Worm (Caenorhabditis elegans) whole organism, young adult: Measurements from ENCODE around the gene twk-24.

ENCODE experiments used
- D2030.7 ChIP-seq: fragments of 200-800 bp; sonication (Bioruptor generic); IDR thresholded peaks from 2 replicates; pipeline ENCODE4 v1.3.6; 2022; ENCODE audit warnings: missing genetic modification reagents, missing genetic modification characterization, missing compliant biosample characterization
- Y67H2A.10 ChIP-seq: fragments of 200-800 bp; sonication (Bioruptor generic); conservative IDR thresholded peaks from 2 replicates; pipeline ENCODE4 v1.3.6; 2022; ENCODE audit warnings: missing genetic modification reagents, missing genetic modification characterization, missing compliant biosample characterization
- atf-7 ChIP-seq: sonication (generic microtip); optimal IDR thresholded peaks from 2 replicates; lab custom pipeline; 2017; ENCODE audit warnings: mild to moderate bottlenecking, missing genetic modification characterization, missing compliant biosample characterization
- mel-28 ChIP-seq: sonication (generic microtip); optimal IDR thresholded peaks from 2 replicates; lab custom pipeline; 2016; ENCODE audit warnings: borderline replicate concordance, mild to moderate bottlenecking, missing genetic modification characterization, missing compliant biosample characterization
- nfya-1 ChIP-seq: sonication (generic microtip); optimal IDR thresholded peaks from 2 replicates; lab custom pipeline; 2017; ENCODE audit warnings: antibody characterized with exemption, missing compliant biosample characterization, missing genetic modification characterization, borderline replicate concordance; ENCODE audit not compliant: insufficient read depth
- nfya-2 ChIP-seq: fragments of 200-800 bp; sonication (Bioruptor generic); IDR thresholded peaks from 2 replicates; pipeline ENCODE4 v1.3.6; 2022; ENCODE audit warnings: missing genetic modification reagents, missing genetic modification characterization, missing compliant biosample characterization
- nhr-179 ChIP-seq: sonication (generic microtip); optimal IDR thresholded peaks from 2 replicates; lab custom pipeline; 2016; ENCODE audit warnings: mild to moderate bottlenecking, missing genetic modification characterization, missing compliant biosample characterization
- pha-4 ChIP-seq: fragments of 150-350 bp; sonication (generic microtip); optimal IDR thresholded peaks from 2 replicates; lab custom pipeline; 2014; ENCODE audit warnings: missing biosample characterization, missing genetic modification reagents, missing genetic modification characterization
- tbx-9 ChIP-seq: sonication (generic microtip); optimal IDR thresholded peaks from 2 replicates; lab custom pipeline; 2016; ENCODE audit warnings: borderline replicate concordance, missing genetic modification characterization, inconsistent platforms, missing compliant biosample characterization
- zfh-2 ChIP-seq: fragments of 200-800 bp; sonication (Bioruptor generic); conservative IDR thresholded peaks from 2 replicates; pipeline ENCODE4 v1.3.6; 2022; ENCODE audit warnings: missing genetic modification reagents, missing genetic modification characterization, missing compliant biosample characterization
- ztf-26 ChIP-seq: sonication (generic microtip); optimal IDR thresholded peaks from 2 replicates; lab custom pipeline; 2017; ENCODE audit warnings: missing genetic modification characterization, missing compliant biosample characterization

DNA sequence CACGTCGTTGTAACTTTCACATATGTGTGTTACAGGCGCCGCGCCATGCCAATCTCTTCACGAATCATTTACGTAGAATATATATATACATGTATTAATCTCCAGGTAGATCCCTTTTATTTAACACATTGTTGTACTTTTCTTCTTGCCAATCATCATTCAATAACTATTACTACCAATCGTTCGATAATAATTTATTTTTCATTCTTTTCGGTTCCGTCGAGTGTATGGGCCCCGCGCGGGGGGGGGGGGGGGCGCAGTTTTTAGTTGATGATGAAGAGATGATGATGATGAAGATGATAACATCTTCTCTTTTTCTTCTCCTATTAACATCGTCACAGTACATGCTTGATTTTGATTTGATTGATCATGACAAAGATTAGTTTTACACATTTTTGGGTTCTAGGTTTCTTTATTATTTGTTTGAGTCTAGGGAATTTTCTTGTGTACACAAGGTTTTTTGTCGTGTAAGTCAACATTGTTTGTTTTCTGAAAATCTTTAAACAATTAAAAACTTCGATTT, 30.2 kb upstream of the twk-24 start:
- TF ChIP-seq nhr-179 (tag; lab: Kevin White, UChicago) (no peak), D2030.7 (no peak), nfya-1 (tag; lab: Kevin White, UChicago) (no peak), pha-4 (no peak), atf-7 (tag; lab: Kevin White, UChicago) (no peak), mel-28 (tag; lab: Kevin White, UChicago) (no peak), Y67H2A.10 (no peak), tbx-9 (tag; lab: Kevin White, UChicago) (no peak), nfya-2 (GFP tag; lab: Robert Waterston, UW) (no peak), ztf-26 (tag; lab: Kevin White, UChicago) (no peak), zfh-2 (GFP tag; lab: Robert Waterston, UW) (no peak)
